Fruit fly (Drosophila melanogaster) whole organism, embryonic: Measurements from ENCODE around the gene CG32544.

Source experiments
- BEAF-32 ChIP-seq: fragments of 200-800 bp; sonication (Bioruptor generic); optimal IDR thresholded peaks from 3 replicates; lab custom pipeline; 2017; ENCODE audit warnings: missing biosample characterization, missing genetic modification characterization, mild to moderate bottlenecking, moderate library complexity, missing genetic modification reagents
- CG10979 ChIP-seq: fragments of 200-800 bp; sonication (Bioruptor generic); optimal IDR thresholded peaks from 2 replicates; lab custom pipeline; 2018; ENCODE audit warnings: missing biosample characterization, mild to moderate bottlenecking, missing genetic modification characterization, moderate library complexity
- CG12155 ChIP-seq: fragments of 200-800 bp; sonication (Bioruptor generic); optimal IDR thresholded peaks from 3 replicates; lab custom pipeline; 2016; ENCODE audit warnings: missing biosample characterization, missing genetic modification characterization
- CG12391 ChIP-seq: fragments of 200-800 bp; sonication (Bioruptor generic); optimal IDR thresholded peaks from 3 replicates; lab custom pipeline; 2018; ENCODE audit warnings: missing biosample characterization, mild to moderate bottlenecking, missing genetic modification characterization, moderate library complexity
- CG14860 ChIP-seq: fragments of 200-800 bp; sonication (Bioruptor generic); IDR thresholded peaks from 3 replicates; pipeline ENCODE4 v1.3.6; 2022; ENCODE audit warnings: missing biosample characterization, missing genetic modification characterization; ENCODE audit not compliant: partially characterized antibody
- CG15514 ChIP-seq: fragments of 200-800 bp; sonication (Bioruptor generic); optimal IDR thresholded peaks from 3 replicates; lab custom pipeline; 2017; ENCODE audit warnings: missing biosample characterization, missing genetic modification characterization, mild to moderate bottlenecking, moderate library complexity, missing genetic modification reagents
- CG16813 ChIP-seq: fragments of 200-800 bp; sonication (Bioruptor generic); IDR thresholded peaks from 3 replicates; pipeline ENCODE4 v1.3.6; 2022; ENCODE audit warnings: missing biosample characterization, missing genetic modification characterization; ENCODE audit not compliant: partially characterized antibody
- CG2116 ChIP-seq: fragments of 200-800 bp; sonication (Bioruptor generic); optimal IDR thresholded peaks from 3 replicates; lab custom pipeline; 2018; ENCODE audit warnings: missing biosample characterization, mild to moderate bottlenecking, missing genetic modification characterization
- CG2120 ChIP-seq: fragments of 200-800 bp; sonication (Bioruptor generic); optimal IDR thresholded peaks from 3 replicates; lab custom pipeline; 2016; ENCODE audit warnings: missing biosample characterization, missing genetic modification characterization
- CG32532 ChIP-seq: fragments of 200-800 bp; sonication (Bioruptor generic); IDR thresholded peaks from 2 replicates; pipeline ENCODE4 v1.3.6; 2022; ENCODE audit warnings: missing biosample characterization, missing genetic modification characterization
- CG33213 ChIP-seq: fragments of 200-800 bp; sonication (Bioruptor generic); optimal IDR thresholded peaks from 3 replicates; lab custom pipeline; 2016; ENCODE audit warnings: missing biosample characterization, missing genetic modification characterization
- CG34376 ChIP-seq: fragments of 200-800 bp; sonication (Bioruptor generic); optimal IDR thresholded peaks from 2 replicates; lab custom pipeline; 2018; ENCODE audit warnings: missing biosample characterization, mild to moderate bottlenecking, missing genetic modification characterization
- CG3847 ChIP-seq: fragments of 200-800 bp; sonication (Bioruptor generic); IDR thresholded peaks from 2 replicates; pipeline ENCODE4 v1.3.6; 2022; ENCODE audit warnings: missing biosample characterization, missing genetic modification characterization
- CG3995 ChIP-seq: fragments of 200-800 bp; sonication (Bioruptor generic); optimal IDR thresholded peaks from 3 replicates; lab custom pipeline; 2016; ENCODE audit warnings: missing biosample characterization, missing genetic modification characterization
- CG8359 ChIP-seq: fragments of 200-800 bp; sonication (Bioruptor generic); optimal IDR thresholded peaks from 2 replicates; lab custom pipeline; 2017; ENCODE audit warnings: missing biosample characterization, mild to moderate bottlenecking, missing genetic modification characterization, borderline replicate concordance
- CHES-1-like ChIP-seq: fragments of 200-800 bp; sonication (Bioruptor generic); optimal IDR thresholded peaks from 2 replicates; lab custom pipeline; 2016; ENCODE audit warnings: missing biosample characterization, missing genetic modification characterization
- Dll ChIP-seq: fragments of 200-800 bp; sonication (Bioruptor generic); IDR thresholded peaks from 4 replicates; pipeline ENCODE4 v1.3.6; 2022; ENCODE audit warnings: missing biosample characterization, missing genetic modification characterization; ENCODE audit not compliant: partially characterized antibody
- Doc3 ChIP-seq: fragments of 200-800 bp; sonication (Bioruptor generic); IDR thresholded peaks from 3 replicates; pipeline ENCODE4 v1.3.6; 2022; ENCODE audit warnings: missing biosample characterization, missing genetic modification characterization; ENCODE audit not compliant: partially characterized antibody
- Dp ChIP-seq: fragments of 200-800 bp; sonication (Bioruptor generic); optimal IDR thresholded peaks from 2 replicates; lab custom pipeline; 2018; ENCODE audit warnings: missing biosample characterization, mild to moderate bottlenecking, missing genetic modification characterization, moderate library complexity
- HHEX ChIP-seq: fragments of 200-800 bp; sonication (Bioruptor generic); optimal IDR thresholded peaks from 3 replicates; lab custom pipeline; 2017; ENCODE audit warnings: missing biosample characterization, mild to moderate bottlenecking, missing genetic modification characterization, missing genetic modification reagents
- HLH3B ChIP-seq: fragments of 200-800 bp; sonication (Bioruptor generic); IDR thresholded peaks from 2 replicates; pipeline ENCODE4 v1.3.6; 2022; ENCODE audit warnings: missing biosample characterization, missing genetic modification characterization
- HLH54F ChIP-seq: fragments of 200-800 bp; sonication (Bioruptor generic); optimal IDR thresholded peaks from 3 replicates; lab custom pipeline; 2016; ENCODE audit warnings: missing biosample characterization, missing genetic modification characterization
- HmgZ ChIP-seq: fragments of 200-800 bp; sonication (Bioruptor generic); optimal IDR thresholded peaks from 2 replicates; lab custom pipeline; 2018; ENCODE audit warnings: missing biosample characterization, mild to moderate bottlenecking, missing genetic modification characterization
- Hmr ChIP-seq: fragments of 200-800 bp; sonication (Bioruptor generic); optimal IDR thresholded peaks from 3 replicates; lab custom pipeline; 2017; ENCODE audit warnings: mild to moderate bottlenecking, missing biosample characterization, missing genetic modification reagents, missing genetic modification characterization
- Med ChIP-seq: fragments of 200-800 bp; sonication (Bioruptor generic); peaks from one replicate; lab custom pipeline; 2016; ENCODE audit warnings: missing biosample characterization, missing genetic modification characterization, mild to moderate bottlenecking, inconsistent platforms, moderate library complexity
- Nf-YA ChIP-seq: fragments of 200-800 bp; sonication (Bioruptor generic); IDR thresholded peaks from 2 replicates; pipeline ENCODE4 v1.3.6; 2022; ENCODE audit warnings: missing biosample characterization, missing genetic modification characterization
- PHDP ChIP-seq: fragments of 200-800 bp; sonication (Bioruptor generic); optimal IDR thresholded peaks from 3 replicates; lab custom pipeline; 2018; ENCODE audit warnings: missing biosample characterization, mild to moderate bottlenecking, missing genetic modification characterization, moderate library complexity
- Pdp1 ChIP-seq, 2 experiments: fragments of 200-800 bp; sonication (Bioruptor generic); optimal IDR thresholded peaks; 3 replicates each; lab custom pipeline; 2016; ENCODE audit warnings: missing biosample characterization in 2 of 2, missing genetic modification characterization in 2 of 2, mild to moderate bottlenecking in 1 of 2, moderate library complexity in 1 of 2
- Sry-δ ChIP-seq: fragments of 200-800 bp; sonication (Bioruptor generic); optimal IDR thresholded peaks from 2 replicates; lab custom pipeline; 2016; ENCODE audit warnings: missing biosample characterization, missing genetic modification characterization
- YL-1 ChIP-seq: fragments of 200-800 bp; sonication (Bioruptor generic); optimal IDR thresholded peaks from 3 replicates; lab custom pipeline; 2017; ENCODE audit warnings: missing biosample characterization, mild to moderate bottlenecking, missing genetic modification characterization
- bbx ChIP-seq: fragments of 200-800 bp; sonication (Bioruptor generic); IDR thresholded peaks from 2 replicates; pipeline ENCODE4 v1.3.6; 2022; ENCODE audit warnings: missing biosample characterization, missing genetic modification characterization; ENCODE audit not compliant: partially characterized antibody
- crol ChIP-seq: fragments of 200-800 bp; sonication (Bioruptor generic); IDR thresholded peaks from 2 replicates; pipeline ENCODE4 v1.3.6; 2022; ENCODE audit warnings: missing biosample characterization, missing genetic modification characterization
- dimm ChIP-seq: fragments of 200-800 bp; sonication (Bioruptor generic); IDR thresholded peaks from 2 replicates; pipeline ENCODE4 v1.3.6; 2022; ENCODE audit warnings: missing biosample characterization, missing genetic modification characterization
- exex ChIP-seq: fragments of 200-800 bp; sonication (Bioruptor generic); optimal IDR thresholded peaks from 4 replicates; lab custom pipeline; 2018; ENCODE audit warnings: missing biosample characterization, mild to moderate bottlenecking, missing genetic modification characterization, moderate library complexity
- gce ChIP-seq: fragments of 200-800 bp; sonication (Bioruptor generic); IDR thresholded peaks from 3 replicates; pipeline ENCODE4 v1.3.6; 2022; ENCODE audit warnings: missing biosample characterization, missing genetic modification characterization
- hbn ChIP-seq: fragments of 200-800 bp; sonication (Bioruptor generic); IDR thresholded peaks from 2 replicates; pipeline ENCODE4 v1.3.6; 2022; ENCODE audit warnings: missing biosample characterization, missing genetic modification characterization; ENCODE audit not compliant: partially characterized antibody
- jumu ChIP-seq: fragments of 200-800 bp; sonication (Bioruptor generic); optimal IDR thresholded peaks from 3 replicates; lab custom pipeline; 2016; ENCODE audit warnings: missing biosample characterization, missing genetic modification characterization
- nerfin-2 ChIP-seq: fragments of 200-800 bp; sonication (Bioruptor generic); IDR thresholded peaks from 2 replicates; pipeline ENCODE4 v1.3.6; 2022; ENCODE audit warnings: missing biosample characterization, missing genetic modification characterization; ENCODE audit not compliant: partially characterized antibody
- nmo ChIP-seq: fragments of 200-800 bp; sonication (Bioruptor generic); optimal IDR thresholded peaks from 2 replicates; lab custom pipeline; 2018; ENCODE audit warnings: missing biosample characterization, mild to moderate bottlenecking, missing genetic modification characterization, moderate library complexity
- onecut ChIP-seq: fragments of 200-800 bp; sonication (Bioruptor generic); IDR thresholded peaks from 2 replicates; pipeline ENCODE4 v1.3.6; 2022; ENCODE audit warnings: missing biosample characterization, missing genetic modification characterization
- phol ChIP-seq: fragments of 200-800 bp; sonication (Bioruptor generic); optimal IDR thresholded peaks from 3 replicates; lab custom pipeline; 2018; ENCODE audit warnings: missing biosample characterization, mild to moderate bottlenecking, missing genetic modification characterization, moderate library complexity
- pum ChIP-seq: fragments of 200-800 bp; sonication (Bioruptor generic); optimal IDR thresholded peaks from 2 replicates; lab custom pipeline; 2016; ENCODE audit warnings: missing biosample characterization, missing genetic modification characterization
- pzg ChIP-seq: fragments of 200-800 bp; sonication (Bioruptor generic); optimal IDR thresholded peaks from 3 replicates; lab custom pipeline; 2018; ENCODE audit warnings: missing biosample characterization, mild to moderate bottlenecking, missing genetic modification characterization, moderate library complexity
- salm ChIP-seq: fragments of 200-800 bp; sonication (Bioruptor generic); optimal IDR thresholded peaks from 2 replicates; lab custom pipeline; 2018; ENCODE audit warnings: missing biosample characterization, mild to moderate bottlenecking, missing genetic modification characterization
- sug ChIP-seq: fragments of 200-800 bp; optimal IDR thresholded peaks from 2 replicates; lab custom pipeline; 2019; ENCODE audit warnings: missing biosample characterization, mild to moderate bottlenecking, missing genetic modification characterization, moderate library complexity
- usp ChIP-seq: fragments of >200 bp; optimal IDR thresholded peaks from 2 replicates; lab custom pipeline; 2017; ENCODE audit warnings: missing biosample characterization, missing genetic modification characterization
- z ChIP-seq: fragments of 200-800 bp; sonication (Bioruptor generic); IDR thresholded peaks from 3 replicates; pipeline ENCODE4 v1.3.6; 2022; ENCODE audit warnings: missing biosample characterization, missing genetic modification characterization

The CG32544 gene

DNA sequence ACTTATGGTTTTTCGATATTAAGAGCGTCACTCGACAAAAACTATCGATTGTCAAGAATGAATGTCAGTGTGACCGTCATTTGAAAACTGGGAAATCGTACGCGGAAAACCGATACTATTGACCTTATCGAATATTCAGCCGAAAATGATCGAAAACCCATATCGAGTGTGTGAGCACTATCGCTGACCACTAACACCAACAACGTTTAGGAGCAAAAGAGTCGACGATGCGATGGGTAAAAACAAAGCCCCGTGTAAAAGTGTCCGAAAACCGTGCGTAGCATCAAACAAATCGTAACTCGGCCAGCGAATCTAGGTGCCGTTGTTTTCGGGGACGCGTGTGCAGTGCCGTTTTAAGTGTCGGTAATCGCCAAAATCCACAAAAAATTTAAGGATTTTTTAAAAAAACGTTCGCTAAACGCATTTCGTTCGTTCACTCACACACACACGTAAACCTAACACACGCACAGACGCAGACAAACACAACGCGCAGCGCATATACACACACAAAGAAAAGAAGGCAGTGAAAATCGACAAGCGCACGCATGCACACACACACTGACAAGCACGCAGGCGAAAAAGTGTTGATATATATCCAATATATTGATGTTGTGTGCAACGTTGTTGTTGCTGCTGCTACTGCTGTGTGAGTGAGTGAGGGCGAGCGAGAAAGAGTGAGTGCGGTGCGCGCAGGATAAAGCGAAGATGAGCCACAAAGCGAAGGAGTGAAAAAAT is 3.8 kb downstream of the CG32544 start, which contains the start of the genes CG7326 and Dora (continued):
- TF ChIP-seq bbx (GFP tag; lab: Robert Waterston, UW) = peak; percentile 93
- peak; percentile 42 for TF ChIP-seq CG3995 (GFP tag; lab: Kevin White, UChicago)
- peak; percentile 92 for TF ChIP-seq Sry-δ (GFP tag; lab: Kevin White, UChicago)
- peak; percentile 52 for TF ChIP-seq Dp
- TF ChIP-seq CG2116 (GFP tag; lab: Kevin White, UChicago) = peak; percentile 81
- peak; percentile 75 for TF ChIP-seq Doc3 (GFP tag; lab: Robert Waterston, UW)
- TF ChIP-seq nmo (GFP tag; lab: Kevin White, UChicago) = peak; percentile 15
- peak; percentile 28 for TF ChIP-seq CG12155 (GFP tag; lab: Kevin White, UChicago)
- no peak for TF ChIP-seq Nf-YA
- peak; percentile 25 for TF ChIP-seq CG2120 (GFP tag; lab: Kevin White, UChicago)
- peak; percentile 64 for TF ChIP-seq CG33213 (GFP tag; lab: Kevin White, UChicago)
- peak; percentile 23 for TF ChIP-seq jumu (GFP tag; lab: Kevin White, UChicago)
- peak; percentile 90 for TF ChIP-seq CG16813
- peak; percentile 82 for TF ChIP-seq CG15514
- peak; percentile 12 for TF ChIP-seq phol (tag; lab: Kevin White, UChicago)
- no peak for TF ChIP-seq CG10979 (tag; lab: Kevin White, UChicago)
- TF ChIP-seq HLH54F (GFP tag; lab: Kevin White, UChicago) = no peak
- peak in 1 of 2 experiments; percentile 4 for TF ChIP-seq Pdp1 (GFP tag; optimal IDR thresholded peaks at IDR 0.05; lab: Kevin White, UChicago)
- peak; percentile 97 for TF ChIP-seq pzg (GFP tag; lab: Kevin White, UChicago)
- TF ChIP-seq onecut (GFP tag; lab: Robert Waterston, UW) = peak; percentile 80
- no peak for TF ChIP-seq usp (GFP tag; lab: Kevin White, UChicago)
- TF ChIP-seq BEAF-32 (GFP tag; lab: Kevin White, UChicago) = peak; percentile 92
- TF ChIP-seq nerfin-2 (GFP tag; lab: Robert Waterston, UW) = peak; percentile 92
- TF ChIP-seq salm (tag; lab: Kevin White, UChicago) = no peak
- TF ChIP-seq CHES-1-like (GFP tag; lab: Kevin White, UChicago) = peak; percentile 46
- peak; percentile 31 for TF ChIP-seq HmgZ
- TF ChIP-seq HLH3B (GFP tag; lab: Robert Waterston, UW) = no peak
- TF ChIP-seq gce (GFP tag; lab: Robert Waterston, UW) = no peak
- no peak for TF ChIP-seq exex (tag; lab: Kevin White, UChicago)
- TF ChIP-seq HHEX (GFP tag; lab: Kevin White, UChicago) = no peak
- peak; percentile 90 for TF ChIP-seq CG14860 (GFP tag; lab: Robert Waterston, UW)
- TF ChIP-seq YL-1 (GFP tag; lab: Kevin White, UChicago) = peak; percentile 85
- TF ChIP-seq crol (GFP tag; lab: Robert Waterston, UW) = no peak
- peak; percentile 64 for TF ChIP-seq Med (GFP tag; lab: Kevin White, UChicago)
- 0 out of 2 replicates have a peak, but pooled peaks have one; percentile 38 for TF ChIP-seq CG3847 (GFP tag; lab: Robert Waterston, UW)
- peak; percentile 91 for TF ChIP-seq hbn (GFP tag; lab: Robert Waterston, UW)
- TF ChIP-seq z = peak; percentile 65; the same call in 1 of the 3 replicates
- TF ChIP-seq PHDP (tag; lab: Kevin White, UChicago) = peak; percentile 12
- TF ChIP-seq Hmr (GFP tag; lab: Kevin White, UChicago) = peak; percentile 55
- TF ChIP-seq pum = no peak
- TF ChIP-seq CG32532 (GFP tag; lab: Robert Waterston, UW) = 0 out of 2 replicates have a peak, but pooled peaks have one; percentile 6
- TF ChIP-seq CG34376 = peak; percentile 44
- peak; percentile 3 for TF ChIP-seq sug
- TF ChIP-seq Dll (GFP tag; lab: Robert Waterston, UW) = peak; percentile 87
- TF ChIP-seq CG12391 (tag; lab: Kevin White, UChicago) = peak; percentile 20
- no peak for TF ChIP-seq CG8359 (GFP tag; lab: Kevin White, UChicago)
- TF ChIP-seq dimm (GFP tag; lab: Robert Waterston, UW) = no peak
